Worm (Caenorhabditis elegans) whole organism, L2 larva: Measurements from ENCODE around the gene ell-1.

Experiments
- C34F6.9 ChIP-seq: fragments of 150-350 bp; optimal IDR thresholded peaks from 2 replicates; lab custom pipeline; 2014; ENCODE audit warnings: missing biosample characterization, missing genetic modification characterization
- F13H6.1 ChIP-seq: sonication (generic microtip); optimal IDR thresholded peaks from 2 replicates; lab custom pipeline; 2016; ENCODE audit warnings: missing genetic modification characterization, missing compliant biosample characterization
- R02D3.7 ChIP-seq: fragments of 150-350 bp; optimal IDR thresholded peaks from 2 replicates; lab custom pipeline; 2014; ENCODE audit warnings: missing biosample characterization, missing genetic modification characterization
- Y55F3AM.14 ChIP-seq: fragments of 200-800 bp; sonication (Bioruptor generic); optimal IDR thresholded peaks from 2 replicates; lab custom pipeline; 2018; ENCODE audit warnings: mild to moderate bottlenecking, missing genetic modification characterization, missing compliant biosample characterization
- ZK546.5 ChIP-seq: sonication (generic microtip); optimal IDR thresholded peaks from 2 replicates; lab custom pipeline; 2017; ENCODE audit warnings: missing biosample characterization, missing genetic modification characterization
- alr-1 ChIP-seq: fragments of 150-350 bp; optimal IDR thresholded peaks from 2 replicates; lab custom pipeline; 2014; ENCODE audit warnings: missing biosample characterization, missing genetic modification characterization
- aly-2 ChIP-seq: fragments of 150-350 bp; optimal IDR thresholded peaks from 2 replicates; lab custom pipeline; 2014; ENCODE audit warnings: missing biosample characterization, missing genetic modification characterization
- blmp-1 ChIP-seq: sonication (generic microtip); optimal IDR thresholded peaks from 2 replicates; lab custom pipeline; 2017; ENCODE audit warnings: missing genetic modification characterization, mild to moderate bottlenecking, missing compliant biosample characterization, antibody characterized with exemption, moderate library complexity; ENCODE audit not compliant: insufficient read depth
- ceh-16 ChIP-seq: fragments of 150-350 bp; optimal IDR thresholded peaks from 2 replicates; lab custom pipeline; 2014; ENCODE audit warnings: missing biosample characterization, missing genetic modification characterization
- ceh-82 ChIP-seq: fragments of 150-350 bp; optimal IDR thresholded peaks from 2 replicates; lab custom pipeline; 2014; ENCODE audit warnings: missing biosample characterization, missing genetic modification characterization
- crh-2 ChIP-seq: sonication (generic microtip); optimal IDR thresholded peaks from 2 replicates; lab custom pipeline; 2017; ENCODE audit warnings: missing biosample characterization, missing genetic modification characterization
- dmd-4 ChIP-seq: sonication (generic microtip); optimal IDR thresholded peaks from 2 replicates; lab custom pipeline; 2017; ENCODE audit warnings: missing biosample characterization, missing genetic modification characterization
- egl-27 ChIP-seq: sonication (generic microtip); optimal IDR thresholded peaks from 3 replicates; lab custom pipeline; 2017; ENCODE audit warnings: missing biosample characterization, missing genetic modification reagents, missing genetic modification characterization
- elt-1 ChIP-seq: fragments of 150-350 bp; optimal IDR thresholded peaks from 2 replicates; lab custom pipeline; 2014; ENCODE audit warnings: missing biosample characterization, missing genetic modification characterization
- elt-3 ChIP-seq: sonication (generic microtip); optimal IDR thresholded peaks from 2 replicates; lab custom pipeline; 2017; ENCODE audit warnings: missing biosample characterization, missing genetic modification characterization
- fos-1 ChIP-seq: fragments of 150-350 bp; optimal IDR thresholded peaks from 2 replicates; lab custom pipeline; 2014; ENCODE audit warnings: missing biosample characterization, missing genetic modification characterization
- gmeb-1 ChIP-seq: fragments of 150-350 bp; optimal IDR thresholded peaks from 2 replicates; lab custom pipeline; 2014; ENCODE audit warnings: missing biosample characterization, missing genetic modification characterization
- lin-11 ChIP-seq: fragments of 150-350 bp; sonication (generic microtip); optimal IDR thresholded peaks from 2 replicates; lab custom pipeline; 2014; ENCODE audit warnings: missing biosample characterization, missing genetic modification characterization, inconsistent platforms, mixed read lengths
- lin-13 ChIP-seq: fragments of 150-350 bp; optimal IDR thresholded peaks from 2 replicates; lab custom pipeline; 2014; ENCODE audit warnings: missing biosample characterization, missing genetic modification reagents, missing genetic modification characterization
- lin-39 ChIP-seq: fragments of 150-350 bp; optimal IDR thresholded peaks from 2 replicates; lab custom pipeline; 2014; ENCODE audit warnings: missing biosample characterization, missing genetic modification reagents, missing genetic modification characterization
- mab-5 ChIP-seq: fragments of 150-350 bp; optimal IDR thresholded peaks from 2 replicates; lab custom pipeline; 2014; ENCODE audit warnings: missing biosample characterization, missing genetic modification characterization
- mdl-1 ChIP-seq, 2 experiments: fragments of 150-350 bp in 1 of 2; sonication (generic microtip) in 1 of 2; optimal IDR thresholded peaks; 2 replicates each; lab custom pipeline; 2017; ENCODE audit warnings: missing biosample characterization in 2 of 2, missing genetic modification characterization in 2 of 2
- nhr-10 ChIP-seq: sonication (generic microtip); optimal IDR thresholded peaks from 2 replicates; lab custom pipeline; 2017; ENCODE audit warnings: missing biosample characterization, missing genetic modification characterization
- nhr-11 ChIP-seq: fragments of 150-350 bp; optimal IDR thresholded peaks from 2 replicates; lab custom pipeline; 2014; ENCODE audit warnings: missing biosample characterization, missing genetic modification characterization
- nhr-12 ChIP-seq: fragments of 150-350 bp; optimal IDR thresholded peaks from 2 replicates; lab custom pipeline; 2014; ENCODE audit warnings: missing biosample characterization, missing genetic modification characterization
- nhr-129 ChIP-seq: fragments of 150-350 bp; optimal IDR thresholded peaks from 2 replicates; lab custom pipeline; 2014; ENCODE audit warnings: missing biosample characterization, missing genetic modification characterization
- nhr-21 ChIP-seq: fragments of 150-350 bp; optimal IDR thresholded peaks from 2 replicates; lab custom pipeline; 2014; ENCODE audit warnings: missing biosample characterization, missing genetic modification characterization
- nhr-23 ChIP-seq: fragments of 150-350 bp; optimal IDR thresholded peaks from 2 replicates; lab custom pipeline; 2014; ENCODE audit warnings: missing biosample characterization, missing genetic modification reagents, missing genetic modification characterization
- nhr-25 ChIP-seq: fragments of 150-350 bp; sonication (generic microtip); optimal IDR thresholded peaks from 3 replicates; lab custom pipeline; 2014; ENCODE audit warnings: missing biosample characterization, missing genetic modification characterization
- nhr-6 ChIP-seq: fragments of 150-350 bp; optimal IDR thresholded peaks from 2 replicates; lab custom pipeline; 2014; ENCODE audit warnings: missing biosample characterization, missing genetic modification characterization
- nhr-77 ChIP-seq: fragments of 150-350 bp; optimal IDR thresholded peaks from 2 replicates; lab custom pipeline; 2014; ENCODE audit warnings: missing biosample characterization, missing genetic modification characterization
- peb-1 ChIP-seq: fragments of 150-350 bp; optimal IDR thresholded peaks from 2 replicates; lab custom pipeline; 2014; ENCODE audit warnings: missing biosample characterization, missing genetic modification characterization
- skn-1 ChIP-seq: sonication (generic microtip); optimal IDR thresholded peaks from 2 replicates; lab custom pipeline; 2017; ENCODE audit warnings: missing biosample characterization, missing genetic modification characterization
- sma-3 ChIP-seq: sonication (generic microtip); optimal IDR thresholded peaks from 2 replicates; lab custom pipeline; 2016; ENCODE audit warnings: missing genetic modification reagents, missing genetic modification characterization, missing compliant biosample characterization
- sma-9 ChIP-seq, 2 experiments: fragments of 150-350 bp in 1 of 2; sonication (generic microtip) in 1 of 2; optimal IDR thresholded peaks; 2 replicates each; lab custom pipeline; 2014 to 2016; ENCODE audit warnings: missing genetic modification characterization in 2 of 2, mild to moderate bottlenecking in 1 of 2, missing biosample characterization in 1 of 2, missing compliant biosample characterization in 1 of 2, missing genetic modification reagents in 1 of 2, moderate library complexity in 1 of 2
- snpc-4 ChIP-seq: fragments of 150-350 bp; optimal IDR thresholded peaks from 2 replicates; lab custom pipeline; 2014; ENCODE audit warnings: missing biosample characterization, missing genetic modification characterization
- unc-39 ChIP-seq: fragments of 150-350 bp; optimal IDR thresholded peaks from 2 replicates; lab custom pipeline; 2014; ENCODE audit warnings: missing biosample characterization, missing genetic modification characterization
- unc-55 ChIP-seq: fragments of 150-350 bp; sonication (generic microtip); optimal IDR thresholded peaks from 3 replicates; lab custom pipeline; 2014; ENCODE audit warnings: missing biosample characterization, missing genetic modification reagents, missing genetic modification characterization
- unc-62 ChIP-seq: fragments of 150-350 bp; optimal IDR thresholded peaks from 2 replicates; lab custom pipeline; 2014; ENCODE audit warnings: missing biosample characterization, missing genetic modification reagents, missing genetic modification characterization
- zag-1 ChIP-seq: fragments of 150-350 bp; optimal IDR thresholded peaks from 2 replicates; lab custom pipeline; 2014; ENCODE audit warnings: missing biosample characterization, missing genetic modification characterization
- ztf-1 ChIP-seq: fragments of 200-800 bp; sonication (Bioruptor generic); conservative IDR thresholded peaks from 2 replicates; pipeline ENCODE4 v1.3.6; 2022; ENCODE audit warnings: missing genetic modification characterization, missing compliant biosample characterization
- ztf-11 ChIP-seq: sonication (generic microtip); optimal IDR thresholded peaks from 2 replicates; lab custom pipeline; 2017; ENCODE audit warnings: missing biosample characterization, missing genetic modification characterization
- ztf-4 ChIP-seq: fragments of 150-350 bp; optimal IDR thresholded peaks from 2 replicates; lab custom pipeline; 2014; ENCODE audit warnings: missing biosample characterization, missing genetic modification characterization

ell-1 gene

ce11 chrIV:4390438-4390894 lies 3.7 kb upstream of the ell-1 start, which contains the start of the genes rpl-7A and set-21 (continued):
- TF ChIP-seq lin-39 (no peak), Y55F3AM.14 (GFP tag; lab: Kevin White, UChicago) (peak; percentile 94), ztf-4 (tag; lab: Kevin White, UChicago) (peak; percentile 84), mab-5 (peak; percentile 89), nhr-77 (tag; lab: Kevin White, UChicago) (peak; percentile 62), nhr-12 (no peak), dmd-4 (tag; lab: Kevin White, UChicago) (no peak), mdl-1 (tag; optimal IDR thresholded peaks at IDR 0.05; lab: Kevin White, UChicago) (peak in 1 of 2 experiments; percentile 52), F13H6.1 (tag; lab: Kevin White, UChicago) (peak; percentile 95), alr-1 (no peak), unc-55 (peak; percentile 88), crh-2 (tag; lab: Kevin White, UChicago) (peak; percentile 90), ZK546.5 (peak; percentile 87)

- no peak for TF ChIP-seq egl-27 (tag; lab: Kevin White, UChicago)
- no peak for TF ChIP-seq zag-1 (tag; lab: Kevin White, UChicago)
- TF ChIP-seq nhr-23 (tag; lab: Kevin White, UChicago), result no peak
- no peak for TF ChIP-seq ZK546.5
Measured at ce11 chrIV:4393488-4393887, 722 bp upstream of the ell-1 start.

- TF ChIP-seq nhr-6 (tag; lab: Kevin White, UChicago) (no peak), peb-1 (tag; lab: Kevin White, UChicago) (no peak), R02D3.7 (no peak), nhr-129 (tag; lab: Kevin White, UChicago) (no peak), ZK546.5 (no peak), gmeb-1 (no peak), sma-3 (GFP tag; lab: Kevin White, UChicago) (no peak), snpc-4 (tag; lab: Kevin White, UChicago) (no peak), ztf-1 (GFP tag; lab: Robert Waterston, UW) (no peak), lin-39 (no peak)
Measured at ce11 chrIV:4395555-4395954, 1.3 kb downstream of the ell-1 start.

ce11 chrIV:4396052-4396821 lies 2.0 kb downstream of the ell-1 start:
- no peak for TF ChIP-seq ztf-1 (GFP tag; lab: Robert Waterston, UW)
- TF ChIP-seq lin-13 (GFP tag; lab: Kevin White, UChicago), result no peak
- TF ChIP-seq Y55F3AM.14 (GFP tag; lab: Kevin White, UChicago), result no peak
- peak; percentile 34 for TF ChIP-seq fos-1
- no peak for TF ChIP-seq nhr-11 (tag; lab: Kevin White, UChicago)
- no peak for TF ChIP-seq nhr-12
- no peak for TF ChIP-seq unc-55
- TF ChIP-seq nhr-6 (tag; lab: Kevin White, UChicago), result no peak
- no peak for TF ChIP-seq sma-9 (GFP tag; optimal IDR thresholded peaks at IDR 0.05; lab: Kevin White, UChicago)
- TF ChIP-seq sma-9 (tag; optimal IDR thresholded peaks at IDR 0.05; lab: Kevin White, UChicago), result no peak
- no peak for TF ChIP-seq lin-11 (tag; lab: Kevin White, UChicago)
- peak; percentile 51 for TF ChIP-seq nhr-25
- no peak for TF ChIP-seq snpc-4 (tag; lab: Kevin White, UChicago)
- no peak for TF ChIP-seq nhr-10 (tag; lab: Kevin White, UChicago)
- TF ChIP-seq sma-3 (GFP tag; lab: Kevin White, UChicago), result peak; percentile 9
- no peak for TF ChIP-seq aly-2 (tag; lab: Kevin White, UChicago)
- no peak for TF ChIP-seq lin-39
- no peak for TF ChIP-seq dmd-4 (tag; lab: Kevin White, UChicago)
- no peak for TF ChIP-seq unc-39
- no peak for TF ChIP-seq elt-3 (tag; lab: Kevin White, UChicago)
- TF ChIP-seq alr-1, result no peak
- peak; percentile 59 for TF ChIP-seq blmp-1
- TF ChIP-seq ztf-11, result no peak
- TF ChIP-seq mab-5, result no peak
- no peak for TF ChIP-seq elt-1
- TF ChIP-seq ztf-4 (tag; lab: Kevin White, UChicago), result no peak
- no peak for TF ChIP-seq F13H6.1 (tag; lab: Kevin White, UChicago)
- no peak for TF ChIP-seq egl-27 (tag; lab: Kevin White, UChicago)
- TF ChIP-seq unc-62 (GFP tag; lab: Kevin White, UChicago), result no peak
- no peak for TF ChIP-seq ceh-16 (tag; lab: Kevin White, UChicago)
- TF ChIP-seq nhr-21 (tag; lab: Kevin White, UChicago), result peak; percentile 38
- TF ChIP-seq ZK546.5, result no peak
- no peak for TF ChIP-seq ceh-82 (tag; lab: Kevin White, UChicago)
- TF ChIP-seq C34F6.9 (tag; lab: Kevin White, UChicago), result no peak
- no peak for TF ChIP-seq skn-1 (tag; lab: Kevin White, UChicago)
- no peak for TF ChIP-seq crh-2 (tag; lab: Kevin White, UChicago)
